Worm (Caenorhabditis elegans) whole organism, L4/young adult: ENCODE data around the gene crb-1.

Experiments
- W03F9.2 ChIP-seq: fragments of 150-350 bp; optimal IDR thresholded peaks from 2 replicates; lab custom pipeline; 2014; ENCODE audit warnings: missing biosample characterization, missing genetic modification characterization
- him-1 ChIP-seq: sonication (generic microtip); optimal IDR thresholded peaks from 2 replicates; lab custom pipeline; 2016; ENCODE audit warnings: missing genotype, missing genetic modification reagents, missing genetic modification characterization, missing compliant biosample characterization

DNA sequence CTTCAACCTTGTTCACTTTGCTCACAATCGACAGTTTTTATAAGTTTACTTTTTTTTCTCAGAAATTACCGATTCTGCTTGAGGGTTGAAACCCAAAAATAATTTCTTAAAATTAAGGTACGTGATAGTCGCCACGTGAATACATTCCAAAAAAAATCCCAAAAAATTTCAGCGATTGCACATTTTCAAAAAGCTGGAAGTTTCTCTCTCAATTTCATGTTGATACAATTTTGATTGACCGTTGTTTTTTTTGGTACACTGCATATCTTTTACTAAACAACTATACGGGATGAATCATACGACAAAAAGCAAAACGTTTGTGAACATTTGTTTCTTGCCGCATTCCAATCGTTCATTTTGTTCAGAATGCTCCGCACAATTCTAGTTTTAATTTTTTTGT, 24.6 kb upstream of the crb-1 start, which contains the start of gene C36E6.8:
- TF ChIP-seq him-1 (tag; lab: Kevin White, UChicago) (no peak), W03F9.2 (no peak)
